Worm (Caenorhabditis elegans) whole organism, L4 larva: ENCODE data around the gene T05A7.7.

Source experiments
- F49E8.2 ChIP-seq: sonication (generic microtip); optimal IDR thresholded peaks from 2 replicates; lab custom pipeline; 2016; ENCODE audit warnings: missing compliant biosample characterization, mild to moderate bottlenecking, missing genetic modification characterization, borderline replicate concordance
- Y48G9A.11 ChIP-seq: fragments of 200-800 bp; sonication (Bioruptor generic); IDR thresholded peaks from 2 replicates; pipeline ENCODE4 v1.3.6; 2022; ENCODE audit warnings: missing genetic modification reagents, missing genetic modification characterization, missing compliant biosample characterization
- ZK337.2 ChIP-seq: fragments of 200-800 bp; sonication (Bioruptor generic); IDR thresholded peaks from 2 replicates; pipeline ENCODE4 v1.3.6; 2022; ENCODE audit warnings: missing genetic modification reagents, missing genetic modification characterization, missing compliant biosample characterization
- ZK546.5 ChIP-seq, 2 experiments: sonication (generic microtip); optimal IDR thresholded peaks; 2 replicates each; lab custom pipeline; 2017; ENCODE audit warnings: missing biosample characterization in 2 of 2, missing genetic modification characterization in 2 of 2
- aha-1 ChIP-seq: fragments of 150-350 bp; peaks from one replicate; lab custom pipeline; 2014; ENCODE audit warnings: missing biosample characterization, missing genetic modification characterization
- ama-1 ChIP-seq: fragments of 150-350 bp; optimal IDR thresholded peaks from 2 replicates; lab custom pipeline; 2014; ENCODE audit warnings: inconsistent platforms, mixed read lengths
- attf-4 ChIP-seq: sonication (generic microtip); optimal IDR thresholded peaks from 3 replicates; lab custom pipeline; 2017; ENCODE audit warnings: missing biosample characterization, missing genetic modification characterization
- ceh-20 ChIP-seq: fragments of 200-800 bp; sonication (Bioruptor generic); IDR thresholded peaks from 2 replicates; pipeline ENCODE4 v1.3.6; 2022; ENCODE audit warnings: missing genetic modification reagents, missing genetic modification characterization, missing compliant biosample characterization
- ceh-44 ChIP-seq: fragments of 200-800 bp; sonication (Bioruptor generic); IDR thresholded peaks from 2 replicates; pipeline ENCODE4 v1.3.6; 2022; ENCODE audit warnings: missing genetic modification reagents, missing genetic modification characterization, missing compliant biosample characterization
- daf-16 ChIP-seq, 3 experiments: sonication (generic microtip); optimal IDR thresholded peaks; 2 replicates each; lab custom pipeline; 2016 to 2017; ENCODE audit warnings: missing genetic modification characterization in 3 of 3, missing genetic modification reagents in 3 of 3, mild to moderate bottlenecking in 2 of 3, missing compliant biosample characterization in 2 of 3, missing biosample characterization in 1 of 3, moderate library complexity in 1 of 3
- dmd-6 ChIP-seq: fragments of 200-800 bp; sonication (Bioruptor generic); IDR thresholded peaks from 2 replicates; pipeline ENCODE4 v1.3.6; 2022; ENCODE audit warnings: missing genetic modification reagents, missing genetic modification characterization, missing compliant biosample characterization
- dmd-8 ChIP-seq: fragments of 200-800 bp; sonication (Bioruptor generic); IDR thresholded peaks from 2 replicates; pipeline ENCODE4 v1.3.6; 2022; ENCODE audit warnings: missing genetic modification characterization, missing compliant biosample characterization
- duxl-1 ChIP-seq: sonication (generic microtip); optimal IDR thresholded peaks from 2 replicates; lab custom pipeline; 2016; ENCODE audit warnings: mild to moderate bottlenecking, missing genetic modification characterization, moderate library complexity, missing compliant biosample characterization; ENCODE audit not compliant: poor library complexity
- dve-1 ChIP-seq: sonication (generic microtip); optimal IDR thresholded peaks from 2 replicates; lab custom pipeline; 2017; ENCODE audit warnings: antibody characterized with exemption, mild to moderate bottlenecking, missing genetic modification characterization, missing compliant biosample characterization; ENCODE audit not compliant: insufficient read depth
- fkh-10 ChIP-seq: fragments of 150-350 bp; optimal IDR thresholded peaks from 2 replicates; lab custom pipeline; 2014; ENCODE audit warnings: missing biosample characterization, missing genetic modification reagents, missing genetic modification characterization
- hif-1 ChIP-seq, 2 experiments: sonication (generic microtip); optimal IDR thresholded peaks; 2 replicates each; lab custom pipeline; 2016 to 2017; ENCODE audit warnings: missing compliant biosample characterization in 2 of 2, missing genetic modification characterization in 2 of 2, missing genetic modification reagents in 2 of 2, missing genotype in 2 of 2, mild to moderate bottlenecking in 1 of 2
- hlh-11 ChIP-seq: fragments of 200-800 bp; sonication (Bioruptor generic); optimal IDR thresholded peaks from 2 replicates; lab custom pipeline; 2018; ENCODE audit warnings: mild to moderate bottlenecking, missing genetic modification characterization, missing compliant biosample characterization
- hlh-30 ChIP-seq: sonication (generic microtip); optimal IDR thresholded peaks from 2 replicates; lab custom pipeline; 2017; ENCODE audit warnings: antibody characterized with exemption, mild to moderate bottlenecking, missing genetic modification characterization, missing compliant biosample characterization; ENCODE audit not compliant: insufficient read depth
- lim-7 ChIP-seq: fragments of 200-800 bp; sonication (Bioruptor generic); IDR thresholded peaks from 2 replicates; pipeline ENCODE4 v1.3.6; 2022; ENCODE audit warnings: missing genetic modification characterization, missing compliant biosample characterization
- lin-13 ChIP-seq: fragments of 150-350 bp; optimal IDR thresholded peaks from 2 replicates; lab custom pipeline; 2014; ENCODE audit warnings: missing biosample characterization, missing genetic modification reagents, missing genetic modification characterization
- lin-29 ChIP-seq: fragments of 200-800 bp; sonication (Bioruptor generic); IDR thresholded peaks from 2 replicates; pipeline ENCODE4 v1.3.6; 2022; ENCODE audit warnings: missing genetic modification reagents, missing genetic modification characterization, missing compliant biosample characterization
- lsy-2 ChIP-seq, 2 experiments: fragments of 150-350 bp in 1 of 2; sonication (generic microtip) in 1 of 2; optimal IDR thresholded peaks; 2 replicates each; lab custom pipeline; 2014 to 2017; ENCODE audit warnings: missing biosample characterization in 2 of 2, missing genetic modification characterization in 2 of 2
- madf-5 ChIP-seq, 2 experiments: fragments of 200-800 bp; sonication (Bioruptor generic); IDR thresholded peaks; 2 replicates each; pipeline ENCODE4 v1.3.6; 2022; ENCODE audit warnings: missing compliant biosample characterization in 2 of 2, missing genetic modification characterization in 2 of 2
- mep-1 ChIP-seq: fragments of 150-350 bp; sonication (generic microtip); optimal IDR thresholded peaks from 3 replicates; lab custom pipeline; 2014; ENCODE audit warnings: missing biosample characterization, missing genetic modification characterization
- mes-2 ChIP-seq: sonication (generic microtip); optimal IDR thresholded peaks from 2 replicates; lab custom pipeline; 2016; ENCODE audit warnings: missing genotype, mild to moderate bottlenecking, missing genetic modification characterization, missing compliant biosample characterization; ENCODE audit not compliant: poor library complexity, severe bottlenecking
- mxl-2 ChIP-seq: fragments of 200-800 bp; sonication (Bioruptor generic); conservative IDR thresholded peaks from 2 replicates; pipeline ENCODE4 v1.3.6; 2022; ENCODE audit warnings: missing genetic modification reagents, missing genetic modification characterization, missing compliant biosample characterization
- mxl-3 ChIP-seq: fragments of 200-800 bp; sonication (Bioruptor generic); optimal IDR thresholded peaks from 2 replicates; lab custom pipeline; 2018; ENCODE audit warnings: mild to moderate bottlenecking, missing genetic modification characterization, missing compliant biosample characterization
- nhr-10 ChIP-seq: fragments of 150-350 bp; optimal IDR thresholded peaks from 2 replicates; lab custom pipeline; 2014; ENCODE audit warnings: missing biosample characterization, missing genetic modification characterization
- nhr-11 ChIP-seq: fragments of 150-350 bp; optimal IDR thresholded peaks from 2 replicates; lab custom pipeline; 2014; ENCODE audit warnings: missing biosample characterization, missing genetic modification characterization
- nhr-237 ChIP-seq: sonication (generic microtip); optimal IDR thresholded peaks from 2 replicates; lab custom pipeline; 2017; ENCODE audit warnings: missing biosample characterization, missing genetic modification characterization
- nhr-25 ChIP-seq: sonication (generic microtip); optimal IDR thresholded peaks from 2 replicates; lab custom pipeline; 2017; ENCODE audit warnings: missing genetic modification characterization, mild to moderate bottlenecking, missing compliant biosample characterization, antibody characterized with exemption, moderate library complexity, borderline replicate concordance; ENCODE audit not compliant: insufficient read depth
- nhr-28 ChIP-seq: fragments of 150-350 bp; optimal IDR thresholded peaks from 2 replicates; lab custom pipeline; 2014; ENCODE audit warnings: missing biosample characterization, missing genetic modification characterization
- nhr-6 ChIP-seq: fragments of 150-350 bp; optimal IDR thresholded peaks from 2 replicates; lab custom pipeline; 2014; ENCODE audit warnings: missing biosample characterization, missing genetic modification characterization
- pha-4 ChIP-seq, 2 experiments: fragments of 150-350 bp in 1 of 2; fragments of 200-800 bp in 1 of 2; sonication (Bioruptor generic) in 1 of 2; IDR thresholded peaks in 1 of 2; optimal IDR thresholded peaks in 1 of 2; 2 replicates each; pipeline versions ENCODE4 v1.3.6 to Lab custom; 2014 to 2022; ENCODE audit warnings: missing genetic modification characterization in 2 of 2, missing genetic modification reagents in 2 of 2, missing biosample characterization in 1 of 2, missing compliant biosample characterization in 1 of 2
- php-3 ChIP-seq: fragments of 200-800 bp; sonication (Bioruptor generic); IDR thresholded peaks from 2 replicates; pipeline ENCODE4 v1.3.6; 2022; ENCODE audit warnings: missing genetic modification reagents, missing genetic modification characterization, missing compliant biosample characterization
- pqm-1 ChIP-seq: sonication (generic microtip); optimal IDR thresholded peaks from 2 replicates; lab custom pipeline; 2017; ENCODE audit warnings: missing biosample characterization, missing genetic modification characterization
- rbr-2 ChIP-seq: sonication (generic microtip); optimal IDR thresholded peaks from 2 replicates; lab custom pipeline; 2016; ENCODE audit warnings: missing genotype, missing genetic modification characterization, missing compliant biosample characterization
- sdz-12 ChIP-seq: fragments of 200-800 bp; sonication (Bioruptor generic); optimal IDR thresholded peaks from 2 replicates; lab custom pipeline; 2018; ENCODE audit warnings: mild to moderate bottlenecking, missing genetic modification characterization, missing compliant biosample characterization
- spr-1 ChIP-seq: sonication (generic microtip); optimal IDR thresholded peaks from 2 replicates; lab custom pipeline; 2016; ENCODE audit warnings: mild to moderate bottlenecking, missing genetic modification characterization, missing compliant biosample characterization
- unc-130 ChIP-seq: sonication (generic microtip); optimal IDR thresholded peaks from 2 replicates; lab custom pipeline; 2016; ENCODE audit warnings: missing genetic modification reagents, missing genetic modification characterization, missing compliant biosample characterization
- vab-7 ChIP-seq: fragments of 200-800 bp; sonication (Bioruptor generic); IDR thresholded peaks from 2 replicates; pipeline ENCODE4 v1.3.6; 2022; ENCODE audit warnings: missing genetic modification reagents, missing genetic modification characterization, missing compliant biosample characterization
- zag-1 ChIP-seq: fragments of 150-350 bp; optimal IDR thresholded peaks from 2 replicates; lab custom pipeline; 2014; ENCODE audit warnings: missing biosample characterization, missing genetic modification characterization
- zfp-2 ChIP-seq: sonication (generic microtip); optimal IDR thresholded peaks from 2 replicates; lab custom pipeline; 2016; ENCODE audit warnings: mild to moderate bottlenecking, missing genetic modification characterization, missing compliant biosample characterization
- zfp-3 ChIP-seq: fragments of 200-800 bp; sonication (Bioruptor generic); conservative IDR thresholded peaks from 2 replicates; pipeline ENCODE4 v1.3.6; 2022; ENCODE audit warnings: missing genetic modification reagents, missing genetic modification characterization, missing compliant biosample characterization
- ztf-7 ChIP-seq: fragments of 150-350 bp; optimal IDR thresholded peaks from 2 replicates; lab custom pipeline; 2014; ENCODE audit warnings: missing biosample characterization, missing genetic modification characterization

Gene T05A7.7

ce11 chrII:4710120-4710519 lies 28.8 kb upstream of the T05A7.7 start, which contains the start of gene tag-151 (continued):
- TF ChIP-seq mxl-2 (no peak), attf-4 (tag; lab: Kevin White, UChicago) (no peak), spr-1 (tag; lab: Kevin White, UChicago) (peak; percentile 36), sdz-12 (GFP tag; lab: Kevin White, UChicago) (no peak), nhr-10 (tag; lab: Kevin White, UChicago) (no peak), F49E8.2 (no peak), lsy-2 (tag; optimal IDR thresholded peaks at IDR 0.05; lab: Kevin White, UChicago) (peak in 1 of 2 experiments; percentile 41), ceh-20 (GFP tag; lab: Robert Waterston, UW) (no peak), lim-7 (GFP tag; lab: Robert Waterston, UW) (0 out of 2 replicates have a peak, but pooled peaks have one; percentile 22), mxl-3 (GFP tag; lab: Kevin White, UChicago) (no peak), ZK337.2 (GFP tag; lab: Robert Waterston, UW) (no peak), hif-1 (tag; optimal IDR thresholded peaks at IDR 0.05; lab: Kevin White, UChicago) (no peak), mes-2 (tag; lab: Kevin White, UChicago) (no peak), dve-1 (tag; lab: Kevin White, UChicago) (peak; percentile 3), zfp-3 (GFP tag; lab: Robert Waterston, UW) (no peak)
- TF ChIP-seq, all 104 proteins: peak for 14

- TF ChIP-seq unc-130 = peak; percentile 11
- TF ChIP-seq nhr-28 (tag; lab: Kevin White, UChicago) = peak; percentile 47
- peak; percentile 51 for TF ChIP-seq pqm-1 (tag; lab: Kevin White, UChicago)
- peak; percentile 57 for TF ChIP-seq dmd-6 (GFP tag; lab: Robert Waterston, UW)
- TF ChIP-seq rbr-2 (tag; lab: Kevin White, UChicago) = peak; percentile 0
- TF ChIP-seq ceh-44 (GFP tag; lab: Robert Waterston, UW) = no peak
- peak; percentile 75 for TF ChIP-seq lin-13
- no peak for TF ChIP-seq ztf-7 (tag; lab: Kevin White, UChicago)
- TF ChIP-seq mxl-3 (GFP tag; lab: Kevin White, UChicago) = peak; percentile 36
- peak; percentile 5 for TF ChIP-seq nhr-11 (tag; lab: Kevin White, UChicago)
- no peak for TF ChIP-seq ama-1 (lab: Kevin White, UChicago)
- no peak for TF ChIP-seq nhr-10 (tag; lab: Kevin White, UChicago)
- no peak for TF ChIP-seq madf-5 (GFP tag; IDR thresholded peaks at IDR 0.05; lab: Robert Waterston, UW)
- TF ChIP-seq lin-29 (GFP tag; lab: Robert Waterston, UW) = no peak
- TF ChIP-seq lsy-2 (tag; optimal IDR thresholded peaks at IDR 0.05; lab: Kevin White, UChicago) = peak; percentile 70 to 97
- TF ChIP-seq dve-1 (tag; lab: Kevin White, UChicago) = peak; percentile 59
- TF ChIP-seq fkh-10 (GFP tag; lab: Kevin White, UChicago) = peak; percentile 5
- TF ChIP-seq mes-2 (tag; lab: Kevin White, UChicago) = peak; percentile 83
- no peak for TF ChIP-seq daf-16 (GFP tag; optimal IDR thresholded peaks at IDR 0.05; lab: Kevin White, UChicago)
- peak; percentile 21 for TF ChIP-seq daf-16 (tag; optimal IDR thresholded peaks at IDR 0.05; lab: Kevin White, UChicago)
- no peak for TF ChIP-seq vab-7 (GFP tag; lab: Robert Waterston, UW)
- peak; percentile 73 for TF ChIP-seq hlh-30 (tag; lab: Kevin White, UChicago)
- no peak for TF ChIP-seq ZK546.5 (tag; optimal IDR thresholded peaks at IDR 0.05; lab: Kevin White, UChicago)
- TF ChIP-seq nhr-237 = no peak
- no peak for TF ChIP-seq pha-4 (GFP tag; IDR thresholded peaks at IDR 0.05; lab: Robert Waterston, UW)
- TF ChIP-seq pha-4 (tag; optimal IDR thresholded peaks at IDR 0.05; lab: Kevin White, UChicago) = peak; percentile 23
- peak; percentile 46 for TF ChIP-seq nhr-25 (tag; lab: Kevin White, UChicago)
- TF ChIP-seq hif-1 (tag; optimal IDR thresholded peaks at IDR 0.05; lab: Kevin White, UChicago) = peak in 1 of 2 experiments; percentile 11
- no peak for TF ChIP-seq zag-1
- peak; percentile 11 for TF ChIP-seq duxl-1 (tag; lab: Kevin White, UChicago)
- TF ChIP-seq F49E8.2 = peak; percentile 21
- TF ChIP-seq Y48G9A.11 (GFP tag; lab: Robert Waterston, UW) = peak; percentile 18; the same call in 1 of the 2 replicates
- no peak for TF ChIP-seq zfp-2
- peak; percentile 87 for TF ChIP-seq aha-1
- no peak for TF ChIP-seq ceh-20 (GFP tag; lab: Robert Waterston, UW)
- TF ChIP-seq dmd-8 = no peak
- peak; percentile 67 for TF ChIP-seq nhr-6 (tag; lab: Kevin White, UChicago)
- TF ChIP-seq hlh-11 (tag; lab: Kevin White, UChicago) = peak; percentile 64
- TF ChIP-seq mep-1 = peak; percentile 63
- TF ChIP-seq php-3 (GFP tag; lab: Robert Waterston, UW) = no peak
Observed at ce11 chrII:4706359-4706871, 25.1 kb upstream of the T05A7.7 start, which contains the start of the genes F10G7.9 and tsn-1. Gene F10G7.9, minus strand, starts transcription at chrII:4706485. Gene tsn-1, plus strand, starts transcription at chrII:4706821.
